Worm (Caenorhabditis elegans) whole organism, young adult: Measurements from ENCODE around the gene ZK377.15.

Experiments
- F57A8.1 ChIP-seq: fragments of 200-800 bp; sonication (Bioruptor generic); optimal IDR thresholded peaks from 2 replicates; lab custom pipeline; 2018; ENCODE audit warnings: mild to moderate bottlenecking, missing genetic modification characterization, moderate library complexity, missing compliant biosample characterization
- ets-4 ChIP-seq: fragments of 200-800 bp; sonication (Bioruptor generic); optimal IDR thresholded peaks from 2 replicates; lab custom pipeline; 2018; ENCODE audit warnings: mild to moderate bottlenecking, missing genetic modification characterization, missing compliant biosample characterization
- lin-35 ChIP-seq, 3 experiments: fragments of 150-350 bp in 2 of 3; sonication (generic microtip) in 1 of 3; optimal IDR thresholded peaks; 2 replicates each; lab custom pipeline; 2014 to 2018; ENCODE audit warnings: missing biosample characterization in 3 of 3, missing genetic modification characterization in 3 of 3, missing genetic modification reagents in 3 of 3
- nfya-1 ChIP-seq: sonication (generic microtip); optimal IDR thresholded peaks from 2 replicates; lab custom pipeline; 2017; ENCODE audit warnings: antibody characterized with exemption, missing compliant biosample characterization, missing genetic modification characterization, borderline replicate concordance; ENCODE audit not compliant: insufficient read depth
- pha-4 ChIP-seq: fragments of 150-350 bp; sonication (generic microtip); optimal IDR thresholded peaks from 2 replicates; lab custom pipeline; 2014; ENCODE audit warnings: missing biosample characterization, missing genetic modification reagents, missing genetic modification characterization
- unc-130 ChIP-seq: sonication (generic microtip); optimal IDR thresholded peaks from 2 replicates; lab custom pipeline; 2016; ENCODE audit warnings: missing genetic modification reagents, missing genetic modification characterization, missing compliant biosample characterization

DNA sequence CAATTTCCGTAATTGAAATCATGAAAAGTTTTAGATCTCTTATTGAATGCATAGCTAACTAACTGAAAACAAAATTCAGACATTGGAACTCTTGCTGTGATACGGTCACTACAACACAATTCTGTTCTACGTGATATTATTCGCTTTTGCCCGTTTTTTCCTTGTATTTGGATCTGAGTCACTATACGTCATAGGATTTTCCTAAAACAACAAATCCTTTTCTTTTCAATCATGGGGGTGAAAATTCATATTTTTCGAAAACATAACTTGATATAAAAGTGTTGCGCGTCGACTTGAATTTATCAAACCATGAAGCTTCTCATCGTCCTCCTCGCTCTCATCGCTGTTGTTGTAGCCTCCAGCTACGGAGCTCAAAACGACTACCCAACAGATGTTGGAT, 19.7 kb downstream of the ZK377.15 start, which contains the start of gene ZK813.1:
- TF ChIP-seq pha-4 (tag; lab: Kevin White, UChicago): no peak
- no peak for TF ChIP-seq nfya-1 (tag; lab: Kevin White, UChicago)
- TF ChIP-seq ets-4: no peak
- TF ChIP-seq lin-35 (GFP tag; optimal IDR thresholded peaks at IDR 0.05; lab: Kevin White, UChicago): no peak
- TF ChIP-seq unc-130 (GFP tag; lab: Kevin White, UChicago): no peak
- no peak for TF ChIP-seq F57A8.1 (GFP tag; lab: Kevin White, UChicago)
